Worm (Caenorhabditis elegans): Measurements from ENCODE around the gene hrpl-1.

hrpl-1 gene

DNA sequence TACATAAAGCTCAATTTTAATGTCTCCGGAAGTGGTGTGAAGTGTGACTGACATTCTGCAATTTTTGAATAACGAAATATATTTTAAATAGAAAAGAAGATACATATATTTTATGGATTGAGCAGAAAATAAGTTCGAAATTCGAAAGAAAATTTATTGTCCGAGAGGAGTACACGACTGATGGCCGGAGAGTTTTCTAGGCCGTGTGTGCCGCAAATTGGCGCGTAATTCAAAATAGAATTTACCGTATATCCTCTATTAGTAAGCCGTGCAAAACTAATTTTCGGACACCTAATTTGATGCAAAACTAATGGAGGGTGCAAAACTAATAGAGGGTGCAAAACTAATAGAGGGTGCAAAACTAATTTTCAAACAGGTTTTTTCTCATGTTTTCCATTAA, 14.8 kb downstream of the hrpl-1 start, which contains the start of gene cyn-10 (continued):
- TF ChIP-seq nhr-67 (tag; optimal IDR thresholded peaks at IDR 0.05): no peak
- no peak for TF ChIP-seq tbx-2 (tag; optimal IDR thresholded peaks at IDR 0.05)
- TF ChIP-seq pha-4 (tag; optimal IDR thresholded peaks at IDR 0.05): peak; percentile 65

DNA sequence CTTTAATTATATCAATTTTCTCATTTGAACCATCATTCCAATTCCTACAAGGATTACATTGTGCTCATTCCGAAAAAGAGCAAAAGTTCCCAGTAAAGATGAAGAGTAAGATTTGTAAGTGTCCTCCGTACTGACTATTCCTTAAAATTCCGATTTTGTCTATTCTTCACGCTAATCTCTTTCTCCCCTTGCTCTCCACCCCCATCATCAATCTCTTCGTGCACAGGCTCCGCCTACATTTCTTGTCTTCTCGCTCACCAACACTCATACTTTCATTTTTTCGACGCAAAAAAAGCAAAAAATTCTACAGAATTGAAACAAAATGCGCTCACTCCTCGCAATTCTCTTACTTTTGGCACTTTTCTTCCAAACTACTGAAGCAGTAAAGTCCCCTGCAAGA, 17.3 kb downstream of the hrpl-1 start, which contains the start of gene B0252.8:
Gene B0252.8, plus strand, starts transcription at position 292 of the 400 bp plus-strand sequence.
- no peak for TF ChIP-seq ama-1 (optimal IDR thresholded peaks at IDR 0.05)
- peak; percentile 71 for TF ChIP-seq lin-39 (tag; optimal IDR thresholded peaks at IDR 0.05)

DNA sequence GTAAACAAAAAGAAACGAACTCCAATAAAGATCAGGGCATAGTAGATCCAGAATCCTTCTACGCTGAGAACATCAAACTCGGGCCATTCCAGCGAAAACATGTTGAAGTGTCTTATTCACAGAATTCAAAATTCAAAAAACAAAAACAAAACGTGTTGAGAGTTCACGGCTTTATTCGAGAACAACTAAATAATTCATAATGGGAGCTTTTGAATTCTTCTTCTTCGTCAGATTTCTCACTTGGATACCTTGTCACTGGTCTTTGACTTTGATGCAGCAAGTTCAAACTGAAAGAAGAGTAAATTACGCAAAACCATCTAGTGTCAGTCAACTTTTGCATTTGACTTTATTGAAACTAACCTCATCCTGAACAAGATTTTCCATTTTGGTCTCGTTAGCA, 19.2 kb downstream of the hrpl-1 start, which contains the start of gene B0252.11:
Gene B0252.11, minus strand, starts transcription at position 101 of the 400 bp plus-strand sequence.
- TF ChIP-seq ceh-16 (tag; optimal IDR thresholded peaks at IDR 0.05): no peak
- TF ChIP-seq nhr-237 (tag; optimal IDR thresholded peaks at IDR 0.05): no peak
- no peak for TF ChIP-seq ZK546.5 (tag; optimal IDR thresholded peaks at IDR 0.05)
- no peak for TF ChIP-seq fos-1 (tag; optimal IDR thresholded peaks at IDR 0.05)

DNA sequence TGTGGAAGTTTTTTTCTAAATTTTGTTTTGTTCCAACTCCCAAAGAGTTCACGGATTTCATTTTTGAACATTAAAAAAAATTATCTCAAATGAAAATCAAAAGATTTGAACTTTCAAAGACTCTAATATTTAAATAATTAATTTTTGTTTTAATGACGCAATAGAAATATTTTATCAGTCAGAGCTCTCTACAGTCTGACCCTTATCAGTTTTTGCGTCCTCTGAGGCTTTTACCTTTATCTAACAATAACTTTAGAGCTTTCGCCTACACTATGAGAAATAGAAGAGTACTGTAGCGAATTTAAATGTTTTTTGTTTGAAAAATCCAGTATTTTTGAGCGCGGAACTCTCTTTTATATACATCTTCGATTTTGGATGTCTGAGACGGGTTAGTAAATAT, 20.3 kb downstream of the hrpl-1 start, which contains the start of gene B0252.5:
Gene B0252.5, minus strand, starts transcription at position 17 of the 400 bp plus-strand sequence.
- TF ChIP-seq elt-2 (tag; optimal IDR thresholded peaks at IDR 0.05): peak; percentile 55
- TF ChIP-seq jun-1 (tag; optimal IDR thresholded peaks at IDR 0.05): no peak
- TF ChIP-seq pqm-1 (tag; optimal IDR thresholded peaks at IDR 0.05): peak; percentile 9
- no peak for TF ChIP-seq nhr-25 (tag; optimal IDR thresholded peaks at IDR 0.05)

DNA sequence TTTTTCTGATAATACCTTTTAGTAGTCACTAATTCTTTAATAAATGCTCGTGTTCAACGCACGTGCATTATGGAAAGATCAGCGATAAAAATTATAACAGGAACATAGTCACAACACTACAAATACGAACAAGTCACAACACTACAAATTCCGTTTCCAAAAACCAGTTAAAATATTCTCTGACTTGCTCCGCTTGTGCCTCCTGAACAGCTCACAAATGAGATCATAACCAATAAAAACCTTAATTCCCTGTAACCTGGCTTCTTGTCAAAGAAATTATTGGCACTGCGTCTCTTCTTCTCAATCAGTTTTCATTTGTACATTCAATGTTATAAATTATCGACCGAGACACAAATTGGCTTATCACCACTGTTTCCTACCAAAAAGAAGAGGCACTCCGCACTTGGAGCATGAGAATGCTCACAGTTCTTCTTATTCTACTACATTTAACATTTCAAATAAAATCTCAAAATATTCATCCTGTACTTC, 20.9 kb downstream of the hrpl-1 start, which contains the start of gene B0252.1:
Gene B0252.1, plus strand, starts transcription at position 318 of the 489 bp plus-strand sequence.
- TF ChIP-seq elt-2 (tag; optimal IDR thresholded peaks at IDR 0.05) (peak; percentile 65), mml-1 (tag; optimal IDR thresholded peaks at IDR 0.05) (no peak), pqm-1 (tag; optimal IDR thresholded peaks at IDR 0.05) (peak; percentile 26)

DNA sequence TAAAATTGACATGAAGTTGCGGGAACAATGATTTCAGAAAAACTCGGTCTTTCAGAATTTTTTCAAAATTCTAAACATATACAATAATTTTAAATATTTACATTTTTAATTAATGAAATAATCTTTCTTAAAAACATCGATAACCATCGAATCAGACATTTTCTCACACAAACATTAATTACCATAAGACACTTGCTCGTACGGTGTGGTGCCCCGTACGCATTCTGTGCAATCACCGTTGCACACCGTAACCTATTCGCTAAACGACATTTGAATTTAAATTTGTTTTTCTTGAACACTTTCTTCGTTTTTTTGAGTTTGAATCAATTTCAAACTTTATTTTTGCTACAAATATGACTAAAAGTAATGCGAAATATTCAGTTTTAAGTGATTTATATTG, 25.3 kb downstream of the hrpl-1 start:
- TF ChIP-seq lsy-12 (tag; optimal IDR thresholded peaks at IDR 0.05): no peak
- TF ChIP-seq elt-3 (tag; optimal IDR thresholded peaks at IDR 0.05): no peak
- TF ChIP-seq unc-39 (tag; optimal IDR thresholded peaks at IDR 0.05): no peak
- no peak for TF ChIP-seq elt-2 (tag; optimal IDR thresholded peaks at IDR 0.05)
- no peak for TF ChIP-seq ztf-11 (tag; optimal IDR thresholded peaks at IDR 0.05)
- TF ChIP-seq nfya-1 (tag; optimal IDR thresholded peaks at IDR 0.05; ENCODE audit: insufficient read depth): no peak
- TF ChIP-seq pha-4 (tag; optimal IDR thresholded peaks at IDR 0.05): no peak
- no peak for TF ChIP-seq nhr-67 (tag; optimal IDR thresholded peaks at IDR 0.05)
- TF ChIP-seq nhr-23 (tag; optimal IDR thresholded peaks at IDR 0.05): no peak

DNA sequence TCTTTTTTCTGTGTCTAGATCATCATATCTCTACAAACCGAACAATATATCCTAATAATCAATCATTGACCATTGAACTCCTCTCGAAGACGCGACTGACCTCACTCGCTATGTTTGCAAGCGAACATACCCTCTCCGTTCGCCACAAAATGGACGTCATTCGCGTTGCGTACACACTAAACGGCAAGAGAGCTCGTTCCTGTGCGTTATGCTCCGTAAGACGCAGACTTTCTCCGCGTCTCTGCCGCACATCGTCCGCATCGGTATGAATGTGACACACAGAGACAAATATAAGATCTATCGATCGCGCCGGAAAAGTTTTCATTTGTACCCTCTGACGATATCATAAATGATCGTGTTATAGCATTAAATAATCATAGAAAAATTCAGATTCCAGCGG, 27.5 kb downstream of the hrpl-1 start:
- TF ChIP-seq ztf-11 (tag; optimal IDR thresholded peaks at IDR 0.05): no peak
- TF ChIP-seq elt-3 (tag; optimal IDR thresholded peaks at IDR 0.05): no peak
- no peak for TF ChIP-seq ceh-82 (tag; optimal IDR thresholded peaks at IDR 0.05)
- TF ChIP-seq skn-1 (tag; optimal IDR thresholded peaks at IDR 0.05): no peak
- no peak for TF ChIP-seq nhr-237 (tag; optimal IDR thresholded peaks at IDR 0.05)
- no peak for TF ChIP-seq ZK546.5 (tag; optimal IDR thresholded peaks at IDR 0.05)
- TF ChIP-seq nhr-23 (tag; optimal IDR thresholded peaks at IDR 0.05): no peak

DNA sequence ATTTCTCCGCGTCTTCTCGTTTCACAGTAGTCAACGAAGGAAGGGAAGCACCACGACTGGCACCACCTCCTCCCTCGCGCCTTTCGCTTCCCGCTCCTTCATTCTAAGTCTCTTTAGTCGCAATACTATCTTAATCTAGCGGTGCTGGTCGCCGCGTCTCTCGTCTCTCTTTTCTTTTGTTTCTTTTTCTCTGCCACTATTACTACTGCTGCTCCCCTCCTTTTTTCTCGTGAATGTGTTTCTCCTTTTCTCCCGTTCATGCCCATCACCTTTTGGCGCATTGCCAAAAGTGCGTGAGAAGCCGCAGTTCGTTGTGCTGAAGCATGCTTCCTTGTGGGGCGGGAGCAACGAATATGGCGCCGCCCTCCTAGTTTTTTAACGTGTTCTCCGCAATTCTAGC, 28.0 kb downstream of the hrpl-1 start:
- peak; percentile 37 for TF ChIP-seq nhr-25 (tag; optimal IDR thresholded peaks at IDR 0.05)
- peak; percentile 86 for TF ChIP-seq hmg-11 (tag; optimal IDR thresholded peaks at IDR 0.05)
- TF ChIP-seq unc-62 (GFP tag; optimal IDR thresholded peaks at IDR 0.05): peak; percentile 6
- peak; percentile 68 for TF ChIP-seq pha-4 (tag; optimal IDR thresholded peaks at IDR 0.05)
- TF ChIP-seq eor-1 (tag; optimal IDR thresholded peaks at IDR 0.05): no peak
- TF ChIP-seq egl-27 (tag; optimal IDR thresholded peaks at IDR 0.05): peak; percentile 59
- TF ChIP-seq jun-1 (tag; optimal IDR thresholded peaks at IDR 0.05): peak; percentile 88
- no peak for TF ChIP-seq mml-1 (tag; optimal IDR thresholded peaks at IDR 0.05)
- peak; percentile 38 for TF ChIP-seq lin-15B (tag; optimal IDR thresholded peaks at IDR 0.05)
- TF ChIP-seq ama-1 (optimal IDR thresholded peaks at IDR 0.05): no peak
- no peak for TF ChIP-seq daf-12 (tag; optimal IDR thresholded peaks at IDR 0.05)
- TF ChIP-seq nhr-76 (tag; optimal IDR thresholded peaks at IDR 0.05): no peak
- TF ChIP-seq nfya-1 (tag; optimal IDR thresholded peaks at IDR 0.05; ENCODE audit: insufficient read depth): peak; percentile 79
- TF ChIP-seq elt-2 (tag; optimal IDR thresholded peaks at IDR 0.05): peak; percentile 92
- no peak for TF ChIP-seq nhr-11 (tag; optimal IDR thresholded peaks at IDR 0.05)
- peak; percentile 33 for TF ChIP-seq lsy-12 (tag; optimal IDR thresholded peaks at IDR 0.05)
- TF ChIP-seq nhr-237 (tag; optimal IDR thresholded peaks at IDR 0.05): no peak
- no peak for TF ChIP-seq ceh-16 (tag; optimal IDR thresholded peaks at IDR 0.05)
- TF ChIP-seq tbx-2 (tag; optimal IDR thresholded peaks at IDR 0.05): peak; percentile 48
- TF ChIP-seq skn-1 (tag; optimal IDR thresholded peaks at IDR 0.05): peak; percentile 79
- TF ChIP-seq pqm-1 (tag; optimal IDR thresholded peaks at IDR 0.05): peak; percentile 56
- no peak for TF ChIP-seq ceh-82 (tag; optimal IDR thresholded peaks at IDR 0.05)
- no peak for TF ChIP-seq nhr-77 (tag; optimal IDR thresholded peaks at IDR 0.05)
- TF ChIP-seq sea-2 (GFP tag; optimal IDR thresholded peaks at IDR 0.05): no peak
- peak; percentile 46 for TF ChIP-seq nhr-23 (tag; optimal IDR thresholded peaks at IDR 0.05)
- TF ChIP-seq ZK546.5 (tag; optimal IDR thresholded peaks at IDR 0.05): no peak
- no peak for TF ChIP-seq fkh-2 (tag; optimal IDR thresholded peaks at IDR 0.05)
- no peak for TF ChIP-seq ztf-11 (tag; optimal IDR thresholded peaks at IDR 0.05)
- TF ChIP-seq ztf-4 (tag; optimal IDR thresholded peaks at IDR 0.05): no peak
- peak; percentile 42 for TF ChIP-seq ceh-28 (tag; optimal IDR thresholded peaks at IDR 0.05)

Data from whole organism, L3 larva.